Worm (Caenorhabditis elegans): ENCODE data around the gene ctns-1.

DNA sequence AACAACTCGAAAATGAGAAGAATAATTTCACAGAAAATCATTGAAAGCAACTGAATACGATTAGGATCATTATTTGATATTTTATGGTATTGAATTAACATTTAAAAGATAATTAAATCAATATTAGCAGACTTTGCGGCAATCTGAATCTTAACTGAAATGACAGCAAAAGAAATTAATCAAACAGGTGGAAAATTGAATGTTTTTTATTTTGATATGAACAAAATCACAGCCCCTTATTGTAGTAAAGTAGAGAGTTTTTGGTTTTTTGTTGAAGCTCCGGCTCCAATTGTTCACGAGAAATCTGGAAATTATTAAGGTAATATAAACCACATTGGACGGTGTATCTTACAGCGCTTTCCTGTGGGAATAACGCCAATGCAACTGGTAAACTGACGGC is 34.7 kb downstream of the ctns-1 start, which contains the start of gene sre-2:
- no peak for TF ChIP-seq rnt-1 (tag; optimal IDR thresholded peaks at IDR 0.05)
- TF ChIP-seq tbx-2 (tag; optimal IDR thresholded peaks at IDR 0.05): no peak
- no peak for TF ChIP-seq ceh-48 (tag; optimal IDR thresholded peaks at IDR 0.05)
- no peak for TF ChIP-seq nfya-1 (tag; optimal IDR thresholded peaks at IDR 0.05)
- no peak for TF ChIP-seq hlh-30 (tag; optimal IDR thresholded peaks at IDR 0.05; ENCODE audit: insufficient read depth)
- no peak for TF ChIP-seq ceh-22 (tag; optimal IDR thresholded peaks at IDR 0.05)
- no peak for TF ChIP-seq ceh-2 (tag; optimal IDR thresholded peaks at IDR 0.05)
- TF ChIP-seq pqm-1 (tag; optimal IDR thresholded peaks at IDR 0.05): no peak
- TF ChIP-seq nhr-11 (tag; optimal IDR thresholded peaks at IDR 0.05): no peak
- no peak for TF ChIP-seq F13H6.1 (tag; optimal IDR thresholded peaks at IDR 0.05)
- no peak for TF ChIP-seq dve-1 (tag; optimal IDR thresholded peaks at IDR 0.05)
- TF ChIP-seq ceh-9 (tag; optimal IDR thresholded peaks at IDR 0.05): no peak
- TF ChIP-seq unc-42 (tag; optimal IDR thresholded peaks at IDR 0.05): no peak

Data from whole organism, late embryonic.